Fruit fly (Drosophila melanogaster) whole organism, embryonic: ENCODE data around the gene MTF-1.

Experiments used
- Adf1 ChIP-seq: fragments of 200-800 bp; sonication (Bioruptor generic); IDR thresholded peaks from 2 replicates; pipeline ENCODE4 v1.3.6; 2022; ENCODE audit warnings: missing biosample characterization, missing genetic modification characterization
- CG10209 ChIP-seq: fragments of 200-800 bp; sonication (Bioruptor generic); optimal IDR thresholded peaks from 3 replicates; lab custom pipeline; 2017; ENCODE audit warnings: missing biosample characterization, mild to moderate bottlenecking, missing genetic modification characterization, missing genetic modification reagents
- CG10462 ChIP-seq: fragments of 200-800 bp; sonication (Bioruptor generic); optimal IDR thresholded peaks from 2 replicates; lab custom pipeline; 2016; ENCODE audit warnings: missing biosample characterization, missing genetic modification characterization
- CG11085 ChIP-seq: fragments of 200-800 bp; sonication (Bioruptor generic); IDR thresholded peaks from 2 replicates; pipeline ENCODE4 v1.3.6; 2022; ENCODE audit warnings: missing biosample characterization, missing genetic modification characterization
- CG11504 ChIP-seq: fragments of 200-800 bp; sonication (Bioruptor generic); optimal IDR thresholded peaks from 3 replicates; lab custom pipeline; 2019; ENCODE audit warnings: missing biosample characterization, mild to moderate bottlenecking, missing genetic modification characterization, moderate library complexity
- CG12299 ChIP-seq: fragments of 200-800 bp; sonication (Bioruptor generic); optimal IDR thresholded peaks from 2 replicates; lab custom pipeline; 2018; ENCODE audit warnings: missing biosample characterization, mild to moderate bottlenecking, missing genetic modification characterization
- CG12391 ChIP-seq: fragments of 200-800 bp; sonication (Bioruptor generic); optimal IDR thresholded peaks from 3 replicates; lab custom pipeline; 2018; ENCODE audit warnings: missing biosample characterization, mild to moderate bottlenecking, missing genetic modification characterization, moderate library complexity
- CG14860 ChIP-seq: fragments of 200-800 bp; sonication (Bioruptor generic); IDR thresholded peaks from 3 replicates; pipeline ENCODE4 v1.3.6; 2022; ENCODE audit warnings: missing biosample characterization, missing genetic modification characterization; ENCODE audit not compliant: partially characterized antibody
- CG16863 ChIP-seq: fragments of 200-800 bp; sonication (Bioruptor generic); optimal IDR thresholded peaks from 3 replicates; lab custom pipeline; 2016; ENCODE audit warnings: missing biosample characterization, missing genetic modification characterization
- CG17359 ChIP-seq: fragments of 200-800 bp; sonication (Bioruptor generic); optimal IDR thresholded peaks from 3 replicates; lab custom pipeline; 2018; ENCODE audit warnings: missing biosample characterization, mild to moderate bottlenecking, missing genetic modification characterization, moderate library complexity
- CG1792 ChIP-seq: fragments of 200-800 bp; sonication (Bioruptor generic); optimal IDR thresholded peaks from 2 replicates; lab custom pipeline; 2016; ENCODE audit warnings: missing biosample characterization, missing genetic modification characterization
- CG2116 ChIP-seq: fragments of 200-800 bp; sonication (Bioruptor generic); optimal IDR thresholded peaks from 3 replicates; lab custom pipeline; 2018; ENCODE audit warnings: missing biosample characterization, mild to moderate bottlenecking, missing genetic modification characterization
- CG2129 ChIP-seq: fragments of 200-800 bp; sonication (Bioruptor generic); IDR thresholded peaks from 2 replicates; pipeline ENCODE4 v1.3.6; 2022; ENCODE audit warnings: missing biosample characterization, missing genetic modification characterization; ENCODE audit not compliant: partially characterized antibody
- CG2202 ChIP-seq: fragments of 200-800 bp; sonication (Bioruptor generic); optimal IDR thresholded peaks from 2 replicates; lab custom pipeline; 2018; ENCODE audit warnings: missing biosample characterization, mild to moderate bottlenecking, missing genetic modification characterization
- CG3281 ChIP-seq: fragments of 200-800 bp; sonication (Bioruptor generic); optimal IDR thresholded peaks from 3 replicates; lab custom pipeline; 2017; ENCODE audit warnings: missing biosample characterization, mild to moderate bottlenecking, missing genetic modification characterization
- CG34376 ChIP-seq: fragments of 200-800 bp; sonication (Bioruptor generic); optimal IDR thresholded peaks from 2 replicates; lab custom pipeline; 2018; ENCODE audit warnings: missing biosample characterization, mild to moderate bottlenecking, missing genetic modification characterization
- CG34422 ChIP-seq: fragments of 200-800 bp; sonication (Bioruptor generic); IDR thresholded peaks from 3 replicates; pipeline ENCODE4 v1.3.6; 2022; ENCODE audit warnings: missing biosample characterization, missing genetic modification characterization
- CG4328 ChIP-seq: fragments of 200-800 bp; sonication (Bioruptor generic); optimal IDR thresholded peaks from 3 replicates; lab custom pipeline; 2017; ENCODE audit warnings: missing biosample characterization, missing genetic modification reagents, missing genetic modification characterization
- CG7372 ChIP-seq: fragments of 200-800 bp; sonication (Bioruptor generic); IDR thresholded peaks from 2 replicates; pipeline ENCODE4 v1.3.6; 2022; ENCODE audit warnings: missing biosample characterization, missing genetic modification characterization
- CG7786 ChIP-seq: fragments of 200-800 bp; sonication (Bioruptor generic); optimal IDR thresholded peaks from 2 replicates; lab custom pipeline; 2016; ENCODE audit warnings: missing biosample characterization, missing genetic modification characterization
- CG7987 ChIP-seq: fragments of 200-800 bp; sonication (Bioruptor generic); optimal IDR thresholded peaks from 2 replicates; lab custom pipeline; 2018; ENCODE audit warnings: missing biosample characterization, mild to moderate bottlenecking, missing genetic modification characterization, moderate library complexity
- CG8388 ChIP-seq: fragments of 200-800 bp; sonication (Bioruptor generic); optimal IDR thresholded peaks from 2 replicates; lab custom pipeline; 2019; ENCODE audit warnings: missing biosample characterization, mild to moderate bottlenecking, missing genetic modification characterization, moderate library complexity
- CoRest ChIP-seq: fragments of 200-800 bp; sonication (Bioruptor generic); optimal IDR thresholded peaks from 3 replicates; lab custom pipeline; 2018; ENCODE audit warnings: missing biosample characterization, mild to moderate bottlenecking, missing genetic modification characterization, moderate library complexity
- D19B ChIP-seq: fragments of 200-800 bp; sonication (Bioruptor generic); optimal IDR thresholded peaks from 2 replicates; lab custom pipeline; 2017; ENCODE audit warnings: missing biosample characterization, mild to moderate bottlenecking, missing genetic modification characterization
- Dbx ChIP-seq: fragments of 200-800 bp; sonication (Bioruptor generic); IDR thresholded peaks from 3 replicates; pipeline ENCODE4 v1.3.6; 2022; ENCODE audit warnings: missing biosample characterization, missing genetic modification characterization
- Elba2 ChIP-seq: fragments of 200-800 bp; sonication (Bioruptor generic); optimal IDR thresholded peaks from 3 replicates; lab custom pipeline; 2016; ENCODE audit warnings: missing biosample characterization, missing genetic modification characterization
- Lpt ChIP-seq: fragments of >200 bp; optimal IDR thresholded peaks from 2 replicates; lab custom pipeline; 2018; ENCODE audit warnings: missing biosample characterization, missing genetic modification characterization
- Mad ChIP-seq: fragments of 200-800 bp; sonication (Bioruptor generic); optimal IDR thresholded peaks from 2 replicates; lab custom pipeline; 2016; ENCODE audit warnings: missing biosample characterization, missing genetic modification characterization
- Meics ChIP-seq: fragments of 200-800 bp; sonication (Bioruptor generic); optimal IDR thresholded peaks from 2 replicates; lab custom pipeline; 2017; ENCODE audit warnings: missing biosample characterization, mild to moderate bottlenecking, missing genetic modification characterization
- Optix ChIP-seq: fragments of 200-800 bp; sonication (Bioruptor generic); IDR thresholded peaks from 3 replicates; pipeline ENCODE4 v1.3.6; 2022; ENCODE audit warnings: missing biosample characterization, missing genetic modification characterization
- Xbp1 ChIP-seq: fragments of 200-800 bp; sonication (Bioruptor generic); optimal IDR thresholded peaks from 3 replicates; lab custom pipeline; 2016; ENCODE audit warnings: missing biosample characterization, mild to moderate bottlenecking, missing genetic modification characterization
- Xrp1 ChIP-seq: fragments of 200-800 bp; sonication (Bioruptor generic); IDR thresholded peaks from 2 replicates; pipeline ENCODE4 v1.3.6; 2022; ENCODE audit warnings: missing biosample characterization, missing genetic modification characterization
- bigmax ChIP-seq: fragments of 200-800 bp; sonication (Bioruptor generic); optimal IDR thresholded peaks from 2 replicates; lab custom pipeline; 2018; ENCODE audit warnings: missing biosample characterization, mild to moderate bottlenecking, missing genetic modification characterization
- cato ChIP-seq: fragments of 200-800 bp; sonication (Bioruptor generic); optimal IDR thresholded peaks from 2 replicates; lab custom pipeline; 2016; ENCODE audit warnings: missing biosample characterization, missing genetic modification characterization, borderline replicate concordance
- grau ChIP-seq: fragments of 200-800 bp; optimal IDR thresholded peaks from 3 replicates; lab custom pipeline; 2019; ENCODE audit warnings: missing biosample characterization, mild to moderate bottlenecking, missing genetic modification characterization, moderate library complexity
- hth ChIP-seq: fragments of >200 bp; optimal IDR thresholded peaks from 2 replicates; lab custom pipeline; 2017; ENCODE audit warnings: inconsistent platforms
- insv ChIP-seq, 2 experiments: fragments of 200-800 bp; sonication (Bioruptor generic); optimal IDR thresholded peaks; 3 replicates each; lab custom pipeline; 2016 to 2018; ENCODE audit warnings: missing biosample characterization in 2 of 2, missing genetic modification characterization in 2 of 2
- ken ChIP-seq: fragments of 200-800 bp; sonication (Bioruptor generic); IDR thresholded peaks from 3 replicates; pipeline ENCODE4 v1.3.6; 2022; ENCODE audit warnings: missing biosample characterization, missing genetic modification characterization
- odd ChIP-seq: fragments of 200-800 bp; sonication (Bioruptor generic); optimal IDR thresholded peaks from 2 replicates; lab custom pipeline; 2017; ENCODE audit warnings: missing biosample characterization, mild to moderate bottlenecking, missing genetic modification characterization
- peb ChIP-seq: fragments of 200-800 bp; sonication (Bioruptor generic); IDR thresholded peaks from 2 replicates; pipeline ENCODE4 v1.3.6; 2022; ENCODE audit warnings: missing biosample characterization, missing genetic modification characterization
- prd ChIP-seq, 3 experiments: fragments of >200 bp in 2 of 3; fragments of 200-800 bp in 1 of 3; sonication (Bioruptor generic) in 1 of 3; optimal IDR thresholded peaks in 2 of 3; IDR thresholded peaks in 1 of 3; 2 replicates in 2 of 3; 3 replicates in 1 of 3; pipeline versions ENCODE4 v1.3.6 to Lab custom; 2017 to 2022; ENCODE audit warnings: missing biosample characterization in 1 of 3, missing genetic modification characterization in 1 of 3
- psq ChIP-seq: fragments of 200-800 bp; sonication (Bioruptor generic); optimal IDR thresholded peaks from 2 replicates; lab custom pipeline; 2017; ENCODE audit warnings: missing biosample characterization, missing genetic modification characterization
- pum ChIP-seq: fragments of 200-800 bp; sonication (Bioruptor generic); optimal IDR thresholded peaks from 2 replicates; lab custom pipeline; 2016; ENCODE audit warnings: missing biosample characterization, missing genetic modification characterization
- seq ChIP-seq: fragments of 200-800 bp; sonication (Bioruptor generic); IDR thresholded peaks from 2 replicates; pipeline ENCODE4 v1.3.6; 2022; ENCODE audit warnings: missing biosample characterization, missing genetic modification characterization
- sima ChIP-seq: fragments of 200-800 bp; sonication (Bioruptor generic); optimal IDR thresholded peaks from 2 replicates; lab custom pipeline; 2016; ENCODE audit warnings: missing biosample characterization, missing genetic modification characterization
- sob ChIP-seq: fragments of 200-800 bp; sonication (Bioruptor generic); IDR thresholded peaks from 2 replicates; pipeline ENCODE4 v1.3.6; 2022; ENCODE audit warnings: missing biosample characterization, missing genetic modification characterization
- sr ChIP-seq: fragments of 200-800 bp; sonication (Bioruptor generic); IDR thresholded peaks from 3 replicates; pipeline ENCODE4 v1.3.6; 2022; ENCODE audit warnings: missing biosample characterization, missing genetic modification characterization
- zf30C ChIP-seq: fragments of 200-800 bp; sonication (Bioruptor generic); optimal IDR thresholded peaks from 3 replicates; lab custom pipeline; 2018; ENCODE audit warnings: missing biosample characterization, mild to moderate bottlenecking, missing genetic modification characterization
- zfh2 ChIP-seq: fragments of 200-800 bp; sonication (Bioruptor generic); optimal IDR thresholded peaks from 2 replicates; lab custom pipeline; 2016; ENCODE audit warnings: missing biosample characterization, missing genetic modification characterization

Gene MTF-1

DNA sequence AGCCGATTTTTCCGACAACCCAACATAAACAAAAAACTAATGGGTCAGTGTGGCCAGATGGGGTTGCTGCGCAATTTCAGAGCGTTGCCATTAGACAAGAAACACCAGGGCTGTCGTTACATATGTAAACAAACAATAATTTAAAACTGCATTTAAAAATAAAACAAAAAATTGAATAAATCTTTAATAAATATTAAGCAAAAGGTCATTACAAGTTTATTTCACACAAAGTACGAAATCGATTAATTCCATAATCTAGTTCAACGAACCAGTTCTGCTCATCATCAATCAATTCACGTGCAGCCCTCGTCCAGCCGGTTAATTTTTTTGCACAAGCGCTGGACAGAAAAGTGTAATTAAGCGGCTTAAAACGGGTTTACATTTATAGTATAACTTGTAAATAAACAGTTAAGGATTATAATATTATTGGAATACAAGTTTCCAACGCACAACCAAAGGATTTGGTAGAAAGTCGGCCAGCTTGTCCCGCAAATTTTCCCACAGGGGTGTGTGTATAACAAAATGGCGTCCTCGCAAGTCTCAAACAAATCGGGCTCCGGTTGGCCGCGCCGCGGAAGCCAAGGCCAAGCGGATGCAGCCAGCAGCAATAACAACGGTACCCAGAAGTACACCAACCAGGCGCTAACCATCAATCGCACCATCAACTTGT is 19.2 kb upstream of the MTF-1 start, which contains the start of the genes CG4022 and Cpsf5 (continued):
- TF ChIP-seq sr (GFP tag; lab: Robert Waterston, UW) (0 out of 3 replicates have a peak, but pooled peaks have one; percentile 17), Xrp1 (GFP tag; lab: Robert Waterston, UW) (peak; percentile 89), prd (optimal IDR thresholded peaks at IDR 0.05; lab: Kevin White, UChicago) (no peak), prd (GFP tag; IDR thresholded peaks at IDR 0.05; lab: Robert Waterston, UW) (peak; percentile 84), odd (GFP tag; lab: Kevin White, UChicago) (peak; percentile 57), pum (GFP tag; lab: Kevin White, UChicago) (peak; percentile 61), CG8388 (GFP tag; lab: Kevin White, UChicago) (peak; percentile 78), peb (peak; percentile 73), Dbx (peak; percentile 93), Adf1 (peak; percentile 61; the same call in 1 of the 2 replicates), zf30C (GFP tag; lab: Kevin White, UChicago) (no peak), CG2129 (GFP tag; lab: Robert Waterston, UW) (no peak), CG11085 (GFP tag; lab: Robert Waterston, UW) (peak; percentile 56; the same call in 1 of the 2 replicates), CG7372 (peak; percentile 84), sima (GFP tag; lab: Kevin White, UChicago) (no peak), insv (GFP tag; optimal IDR thresholded peaks at IDR 0.05; lab: Kevin White, UChicago) (peak in 1 of 2 experiments; percentile 66), CG12299 (peak; percentile 84), CG2116 (GFP tag; lab: Kevin White, UChicago) (peak; percentile 83), CG14860 (GFP tag; lab: Robert Waterston, UW) (no peak), CG12391 (peak; percentile 95), seq (peak; percentile 74), Elba2 (GFP tag; lab: Kevin White, UChicago) (peak; percentile 63), Lpt (GFP tag; lab: Kevin White, UChicago) (no peak), CG10462 (peak; percentile 67), CoRest (peak; percentile 91), zfh2 (GFP tag; lab: Kevin White, UChicago) (peak; percentile 72), CG16863 (GFP tag; lab: Kevin White, UChicago) (peak; percentile 45), CG17359 (tag; lab: Kevin White, UChicago) (peak; percentile 74), psq (GFP tag; lab: Kevin White, UChicago) (no peak), CG7987 (GFP tag; lab: Kevin White, UChicago) (no peak), ken (GFP tag; lab: Robert Waterston, UW) (peak; percentile 87), Xbp1 (GFP tag; lab: Kevin White, UChicago) (peak; percentile 84), Meics (GFP tag; lab: Kevin White, UChicago) (peak; percentile 78), CG34376 (GFP tag; lab: Kevin White, UChicago) (peak; percentile 23), cato (GFP tag; lab: Kevin White, UChicago) (peak; percentile 54), CG4328 (GFP tag; lab: Kevin White, UChicago) (peak; percentile 78), grau (tag; lab: Kevin White, UChicago) (peak; percentile 86), sob (peak; percentile 87), CG7786 (GFP tag; lab: Kevin White, UChicago) (peak; percentile 34), Mad (GFP tag; lab: Kevin White, UChicago) (peak; percentile 85), CG1792 (GFP tag; lab: Kevin White, UChicago) (peak; percentile 55), CG34422 (GFP tag; lab: Robert Waterston, UW) (peak; percentile 80), CG3281 (GFP tag; lab: Kevin White, UChicago) (peak; percentile 79), D19B (GFP tag; lab: Kevin White, UChicago) (peak; percentile 45), bigmax (peak; percentile 34), hth (lab: Kevin White, UChicago) (no peak), CG2202 (tag; lab: Kevin White, UChicago) (peak; percentile 69), CG11504 (peak; percentile 82), CG10209 (GFP tag; lab: Kevin White, UChicago) (peak; percentile 80), Optix (GFP tag; lab: Robert Waterston, UW) (no peak; the same call in 1 of the 3 replicates)
